Fruit fly (Drosophila melanogaster): ENCODE measurements around the gene CG9386.

DNA sequence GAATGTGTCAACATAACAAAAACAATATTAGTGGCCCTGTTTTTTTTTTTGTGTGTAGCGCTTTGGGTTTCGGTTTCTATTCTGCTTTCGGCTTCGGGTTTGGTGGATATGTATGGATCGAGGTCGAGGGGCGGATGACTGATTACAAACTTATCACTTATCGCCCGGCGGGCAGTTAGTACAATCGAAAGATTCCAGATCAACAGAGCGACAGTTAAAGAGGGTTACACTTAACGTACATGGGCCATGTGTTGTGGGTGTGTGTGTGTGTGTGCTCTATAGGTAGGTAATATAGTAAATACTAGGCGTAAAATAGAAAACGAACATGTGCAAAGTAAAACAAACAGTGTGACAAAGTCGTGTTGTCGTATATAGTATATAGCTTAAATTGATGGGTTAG is 6.4 kb downstream of the CG9386 start:
- TF ChIP-seq CG34367 (tag; optimal IDR thresholded peaks at IDR 0.05) (no peak), Ets98B (GFP tag; IDR thresholded peaks at IDR 0.05) (no peak), CG8301 (tag; optimal IDR thresholded peaks at IDR 0.05) (no peak), CG10348 (GFP tag; IDR thresholded peaks at IDR 0.05) (no peak), CG9948 (tag; optimal IDR thresholded peaks at IDR 0.05) (no peak), Pif1A (GFP tag; optimal IDR thresholded peaks at IDR 0.05) (no peak), CG15710 (tag; optimal IDR thresholded peaks at IDR 0.05) (no peak), CG4496 (GFP tag; IDR thresholded peaks at IDR 0.05) (no peak), gl (tag; optimal IDR thresholded peaks at IDR 0.05) (no peak), rn (GFP tag; IDR thresholded peaks at IDR 0.05) (no peak), Pif1B (GFP tag; optimal IDR thresholded peaks at IDR 0.05) (no peak), fd96Ca (GFP tag; IDR thresholded peaks at IDR 0.05) (no peak), EcR (GFP tag; optimal IDR thresholded peaks at IDR 0.05) (no peak)

Data from whole organism, pupa.